Worm (Caenorhabditis elegans): Measurements from ENCODE around the gene R05H10.7.

- no peak for TF ChIP-seq T22C8.4 (GFP tag; IDR thresholded peaks at IDR 0.05)
- TF ChIP-seq tab-1 (GFP tag; IDR thresholded peaks at IDR 0.05), result no peak
- TF ChIP-seq flt-1 (GFP tag; IDR thresholded peaks at IDR 0.05), result no peak
- no peak for TF ChIP-seq klf-2 (GFP tag; conservative IDR thresholded peaks at IDR 0.05)
- TF ChIP-seq ref-1 (GFP tag; conservative IDR thresholded peaks at IDR 0.05), result no peak
Measured at ce11 chrII:14843016-14843415, 12.3 kb upstream of the R05H10.7 start, which contains the start of gene cdh-7.

Data from whole organism, midembryonic.